Worm (Caenorhabditis elegans): ENCODE measurements around the gene F36H12.10.

DNA sequence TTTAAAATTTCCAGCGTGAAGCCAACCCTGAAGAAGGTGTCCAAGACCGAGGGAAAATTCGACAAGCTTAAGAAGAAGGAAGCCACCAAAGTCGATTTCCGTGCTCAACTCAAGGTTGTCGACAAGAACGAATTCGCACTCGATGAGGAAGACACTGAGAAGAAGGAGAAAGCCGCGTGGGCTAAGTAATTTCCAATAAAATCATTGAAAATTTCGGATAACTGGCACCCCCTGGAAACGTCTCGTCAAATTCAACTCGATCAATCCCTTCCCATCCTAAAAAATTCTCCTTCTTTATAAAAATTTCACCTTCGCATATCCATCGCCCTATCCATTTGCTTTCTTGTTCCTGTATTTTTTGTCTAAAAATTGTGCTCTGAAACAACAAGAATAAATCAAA is 47.9 kb downstream of the F36H12.10 start:
- no peak for TF ChIP-seq ham-2 (GFP tag; optimal IDR thresholded peaks at IDR 0.05)
- TF ChIP-seq pha-4 (tag; optimal IDR thresholded peaks at IDR 0.05): no peak
- no peak for TF ChIP-seq snpc-4 (tag; optimal IDR thresholded peaks at IDR 0.05)
- TF ChIP-seq unc-62 (GFP tag; optimal IDR thresholded peaks at IDR 0.05): no peak
- no peak for TF ChIP-seq ztf-11 (tag; optimal IDR thresholded peaks at IDR 0.05)
- TF ChIP-seq mab-5 (tag; optimal IDR thresholded peaks at IDR 0.05): no peak
- TF ChIP-seq cnd-1 (tag; optimal IDR thresholded peaks at IDR 0.05): no peak
- TF ChIP-seq mep-1 (tag; optimal IDR thresholded peaks at IDR 0.05): no peak
- no peak for TF ChIP-seq drap-1 (GFP tag; optimal IDR thresholded peaks at IDR 0.05)
- TF ChIP-seq nhr-2 (tag; optimal IDR thresholded peaks at IDR 0.05): no peak
- TF ChIP-seq elt-1 (tag; optimal IDR thresholded peaks at IDR 0.05; ENCODE audit: borderline replicate concordance, insufficient read depth): no peak
- TF ChIP-seq nhr-237 (tag; optimal IDR thresholded peaks at IDR 0.05): no peak
- TF ChIP-seq ces-1 (GFP tag; optimal IDR thresholded peaks at IDR 0.05): no peak
